Fruit fly (Drosophila melanogaster): ENCODE results near the gene SamDC.

- TF ChIP-seq CG8478 (optimal IDR thresholded peaks at IDR 0.05), result no peak
- no peak for TF ChIP-seq CTCF (optimal IDR thresholded peaks at IDR 0.05)
Observed at dm6 chr2L:10375464-10376236, 36.4 kb downstream of the SamDC start, which contains the start of the genes CG33303 and dpr19.

All from S2 (cell line).